Fruit fly (Drosophila melanogaster): Measurements from ENCODE around the gene CG32454.

- TF ChIP-seq CG8478 (optimal IDR thresholded peaks at IDR 0.05) (no peak), CTCF (optimal IDR thresholded peaks at IDR 0.05) (no peak)
Measured at dm6 chr3L:22737732-22738611, 8.4 kb downstream of the CG32454 start, which contains the start of gene CG11241.
